Worm (Caenorhabditis elegans) whole organism, L4 larva: ENCODE results near the gene srx-134.

Experiments
- Y48G9A.11 ChIP-seq: fragments of 200-800 bp; sonication (Bioruptor generic); IDR thresholded peaks from 2 replicates; pipeline ENCODE4 v1.3.6; 2022; ENCODE audit warnings: missing genetic modification reagents, missing genetic modification characterization, missing compliant biosample characterization
- dmd-9 ChIP-seq: fragments of 200-800 bp; sonication (Bioruptor generic); IDR thresholded peaks from 2 replicates; pipeline ENCODE4 v1.3.6; 2022; ENCODE audit warnings: missing genetic modification reagents, missing genetic modification characterization, missing compliant biosample characterization
- egl-43 ChIP-seq: fragments of 200-800 bp; sonication (Bioruptor generic); IDR thresholded peaks from 2 replicates; pipeline ENCODE4 v1.3.6; 2022; ENCODE audit warnings: missing genetic modification reagents, missing genetic modification characterization, missing compliant biosample characterization
- fkh-10 ChIP-seq: fragments of 150-350 bp; optimal IDR thresholded peaks from 2 replicates; lab custom pipeline; 2014; ENCODE audit warnings: missing biosample characterization, missing genetic modification reagents, missing genetic modification characterization
- lsy-2 ChIP-seq, 2 experiments: fragments of 150-350 bp in 1 of 2; sonication (generic microtip) in 1 of 2; optimal IDR thresholded peaks; 2 replicates each; lab custom pipeline; 2014 to 2017; ENCODE audit warnings: missing biosample characterization in 2 of 2, missing genetic modification characterization in 2 of 2
- nhr-11 ChIP-seq: fragments of 150-350 bp; optimal IDR thresholded peaks from 2 replicates; lab custom pipeline; 2014; ENCODE audit warnings: missing biosample characterization, missing genetic modification characterization
- snpc-4 ChIP-seq: fragments of 150-350 bp; optimal IDR thresholded peaks from 2 replicates; lab custom pipeline; 2014; ENCODE audit warnings: missing biosample characterization, missing genetic modification characterization
- unc-62 ChIP-seq, 3 experiments: fragments of 150-350 bp in 1 of 3; sonication (generic microtip); optimal IDR thresholded peaks in 2 of 3; peaks in 1 of 3; 1 replicate in 1 of 3; 2 replicates in 2 of 3; lab custom pipeline; 2014 to 2017; ENCODE audit warnings: missing biosample characterization in 3 of 3, missing genetic modification characterization in 3 of 3, missing genetic modification reagents in 3 of 3, missing genotype in 1 of 3

ce11 chrV:13822752-13823151, 33.5 kb downstream of the srx-134 start, which contains the start of gene hpo-31:
- TF ChIP-seq egl-43: no peak
- no peak for TF ChIP-seq fkh-10
- TF ChIP-seq lsy-2 (tag; optimal IDR thresholded peaks at IDR 0.05; lab: Kevin White, UChicago): no peak
- no peak for TF ChIP-seq nhr-11 (tag; lab: Kevin White, UChicago)
- TF ChIP-seq snpc-4: no peak
- TF ChIP-seq dmd-9 (GFP tag; lab: Robert Waterston, UW): no peak
- TF ChIP-seq Y48G9A.11 (GFP tag; lab: Robert Waterston, UW): no peak
- TF ChIP-seq unc-62 (GFP tag; optimal IDR thresholded peaks at IDR 0.05 in 1 of 2; lab: Kevin White, UChicago): no peak
- TF ChIP-seq unc-62 (tag; optimal IDR thresholded peaks at IDR 0.05; lab: Kevin White, UChicago): no peak
